Worm (Caenorhabditis elegans) whole organism, L1 larva: ENCODE measurements around the gene srx-45.

Experiments used
- C16A3.4 ChIP-seq: fragments of 150-350 bp; optimal IDR thresholded peaks from 2 replicates; lab custom pipeline; 2014; ENCODE audit warnings: missing biosample characterization, missing genetic modification characterization
- F16B12.6 ChIP-seq: fragments of 150-350 bp; optimal IDR thresholded peaks from 2 replicates; lab custom pipeline; 2014; ENCODE audit warnings: missing biosample characterization, missing genetic modification characterization
- alr-1 ChIP-seq: fragments of 200-800 bp; sonication (Bioruptor generic); optimal IDR thresholded peaks from 2 replicates; lab custom pipeline; 2018; ENCODE audit warnings: borderline replicate concordance, mild to moderate bottlenecking, missing genetic modification characterization, missing compliant biosample characterization
- aly-2 ChIP-seq: fragments of 150-350 bp; optimal IDR thresholded peaks from 2 replicates; lab custom pipeline; 2014; ENCODE audit warnings: missing biosample characterization, missing genetic modification characterization
- blmp-1 ChIP-seq: fragments of 150-350 bp; optimal IDR thresholded peaks from 2 replicates; lab custom pipeline; 2014; ENCODE audit warnings: missing biosample characterization, missing genetic modification characterization
- dpl-1 ChIP-seq, 3 experiments: fragments of 150-350 bp in 2 of 3; sonication (generic microtip) in 1 of 3; optimal IDR thresholded peaks; 2 replicates each; lab custom pipeline; 2014 to 2017; ENCODE audit warnings: missing biosample characterization in 3 of 3, missing genetic modification characterization in 3 of 3, missing genetic modification reagents in 3 of 3
- efl-1 ChIP-seq, 4 experiments: fragments of 150-350 bp; optimal IDR thresholded peaks in 3 of 4; peaks in 1 of 4; 1 replicate in 1 of 4; 2 replicates in 3 of 4; lab custom pipeline; 2014; ENCODE audit warnings: missing biosample characterization in 2 of 4, missing genetic modification characterization in 2 of 4, missing genetic modification reagents in 2 of 4
- efl-3 ChIP-seq: fragments of 200-800 bp; sonication (Bioruptor generic); optimal IDR thresholded peaks from 2 replicates; lab custom pipeline; 2018; ENCODE audit warnings: mild to moderate bottlenecking, missing genetic modification characterization, missing compliant biosample characterization
- elt-3 ChIP-seq, 6 experiments: fragments of 150-350 bp in 1 of 6; sonication (generic microtip); optimal IDR thresholded peaks; 2 replicates each; lab custom pipeline; 2017 to 2018; ENCODE audit warnings: missing biosample characterization in 6 of 6, missing genetic modification characterization in 6 of 6, inconsistent platforms in 1 of 6
- fkh-4 ChIP-seq: sonication (generic microtip); optimal IDR thresholded peaks from 2 replicates; lab custom pipeline; 2016; ENCODE audit warnings: missing compliant biosample characterization, missing genetic modification characterization, borderline replicate concordance
- grh-1 ChIP-seq: fragments of 200-800 bp; sonication (Bioruptor generic); IDR thresholded peaks from 2 replicates; pipeline ENCODE4 v1.3.6; 2022; ENCODE audit warnings: missing genetic modification reagents, missing genetic modification characterization, missing compliant biosample characterization
- isw-1 ChIP-seq: fragments of 200-800 bp; sonication (Bioruptor generic); IDR thresholded peaks from 2 replicates; pipeline ENCODE4 v1.3.6; 2022; ENCODE audit warnings: missing genetic modification characterization, missing compliant biosample characterization
- lin-13 ChIP-seq: fragments of 150-350 bp; optimal IDR thresholded peaks from 2 replicates; lab custom pipeline; 2014; ENCODE audit warnings: missing biosample characterization, missing genetic modification reagents, missing genetic modification characterization
- lin-35 ChIP-seq, 2 experiments: fragments of 150-350 bp; optimal IDR thresholded peaks; 2 replicates each; lab custom pipeline; 2014; ENCODE audit warnings: missing biosample characterization in 2 of 2, missing genetic modification characterization in 2 of 2, missing genetic modification reagents in 2 of 2
- lin-39 ChIP-seq: fragments of 150-350 bp; optimal IDR thresholded peaks from 2 replicates; lab custom pipeline; 2014; ENCODE audit warnings: missing biosample characterization, missing genetic modification reagents, missing genetic modification characterization
- lir-3 ChIP-seq: sonication (generic microtip); optimal IDR thresholded peaks from 2 replicates; lab custom pipeline; 2016; ENCODE audit warnings: mild to moderate bottlenecking, missing genetic modification characterization, moderate library complexity, missing compliant biosample characterization; ENCODE audit not compliant: poor library complexity
- lsy-2 ChIP-seq, 2 experiments: fragments of 150-350 bp; optimal IDR thresholded peaks; 2 replicates each; lab custom pipeline; 2014; ENCODE audit warnings: missing biosample characterization in 2 of 2, missing genetic modification characterization in 2 of 2
- mab-9 ChIP-seq: fragments of 200-800 bp; sonication (Bioruptor generic); IDR thresholded peaks from 2 replicates; pipeline ENCODE4 v1.3.6; 2022; ENCODE audit warnings: missing genetic modification reagents, missing genetic modification characterization, missing compliant biosample characterization
- mdl-1 ChIP-seq, 2 experiments: fragments of 150-350 bp; optimal IDR thresholded peaks; 2 replicates each; lab custom pipeline; 2014 to 2017; ENCODE audit warnings: missing biosample characterization in 2 of 2, missing genetic modification characterization in 2 of 2, inconsistent platforms in 1 of 2
- mef-2 ChIP-seq: fragments of 150-350 bp; optimal IDR thresholded peaks from 2 replicates; lab custom pipeline; 2014; ENCODE audit warnings: missing biosample characterization, missing genetic modification characterization
- mep-1 ChIP-seq: fragments of 150-350 bp; optimal IDR thresholded peaks from 2 replicates; lab custom pipeline; 2014; ENCODE audit warnings: missing biosample characterization, missing genetic modification characterization
- nhr-11 ChIP-seq: fragments of 150-350 bp; optimal IDR thresholded peaks from 2 replicates; lab custom pipeline; 2014; ENCODE audit warnings: missing biosample characterization, missing genetic modification characterization
- nhr-12 ChIP-seq: sonication (generic microtip); optimal IDR thresholded peaks from 2 replicates; lab custom pipeline; 2017; ENCODE audit warnings: missing biosample characterization, missing genetic modification characterization
- nhr-20 ChIP-seq: sonication (generic microtip); optimal IDR thresholded peaks from 2 replicates; lab custom pipeline; 2016; ENCODE audit warnings: mild to moderate bottlenecking, missing genetic modification characterization, missing compliant biosample characterization
- nhr-28 ChIP-seq: fragments of 150-350 bp; optimal IDR thresholded peaks from 2 replicates; lab custom pipeline; 2014; ENCODE audit warnings: missing biosample characterization, missing genetic modification characterization
- nhr-47 ChIP-seq: sonication (generic microtip); optimal IDR thresholded peaks from 2 replicates; lab custom pipeline; 2016; ENCODE audit warnings: mild to moderate bottlenecking, missing genetic modification characterization, moderate library complexity, missing compliant biosample characterization
- nhr-71 ChIP-seq: sonication (generic microtip); optimal IDR thresholded peaks from 2 replicates; lab custom pipeline; 2016; ENCODE audit warnings: mild to moderate bottlenecking, missing genetic modification characterization, moderate library complexity, missing compliant biosample characterization
- nhr-76 ChIP-seq: sonication (generic microtip); optimal IDR thresholded peaks from 2 replicates; lab custom pipeline; 2017; ENCODE audit warnings: missing biosample characterization, missing genetic modification characterization
- nhr-84 ChIP-seq: sonication (generic microtip); optimal IDR thresholded peaks from 2 replicates; lab custom pipeline; 2017; ENCODE audit warnings: missing biosample characterization, missing genetic modification characterization
- pag-3 ChIP-seq: sonication (generic microtip); optimal IDR thresholded peaks from 2 replicates; lab custom pipeline; 2017; ENCODE audit warnings: missing genetic modification characterization, mild to moderate bottlenecking, missing compliant biosample characterization, antibody characterized with exemption, borderline replicate concordance; ENCODE audit not compliant: insufficient read depth
- pax-3 ChIP-seq: fragments of 200-800 bp; sonication (Bioruptor generic); optimal IDR thresholded peaks from 2 replicates; lab custom pipeline; 2018; ENCODE audit warnings: mild to moderate bottlenecking, missing genetic modification characterization, moderate library complexity, missing compliant biosample characterization
- rnt-1 ChIP-seq: sonication (generic microtip); optimal IDR thresholded peaks from 2 replicates; lab custom pipeline; 2016; ENCODE audit warnings: mild to moderate bottlenecking, missing genetic modification characterization, moderate library complexity, missing compliant biosample characterization
- skn-1 ChIP-seq: fragments of 150-350 bp; optimal IDR thresholded peaks from 2 replicates; lab custom pipeline; 2014; ENCODE audit warnings: missing biosample characterization, missing genetic modification characterization
- snu-23 ChIP-seq: sonication (generic microtip); optimal IDR thresholded peaks from 2 replicates; lab custom pipeline; 2016; ENCODE audit warnings: missing genetic modification characterization, missing compliant biosample characterization
- sox-4 ChIP-seq: sonication (generic microtip); optimal IDR thresholded peaks from 2 replicates; lab custom pipeline; 2016; ENCODE audit warnings: missing genetic modification characterization, missing compliant biosample characterization
- tbx-2 ChIP-seq: sonication (generic microtip); optimal IDR thresholded peaks from 2 replicates; lab custom pipeline; 2016; ENCODE audit warnings: missing genetic modification characterization, missing compliant biosample characterization
- unc-130 ChIP-seq: fragments of 150-350 bp; optimal IDR thresholded peaks from 2 replicates; lab custom pipeline; 2017; ENCODE audit warnings: missing biosample characterization, missing genetic modification characterization, inconsistent platforms
- unc-62 ChIP-seq: fragments of 150-350 bp; optimal IDR thresholded peaks from 2 replicates; lab custom pipeline; 2014; ENCODE audit warnings: missing biosample characterization, missing genetic modification reagents, missing genetic modification characterization
- unc-98 ChIP-seq: fragments of 200-800 bp; sonication (Bioruptor generic); IDR thresholded peaks from 2 replicates; pipeline ENCODE4 v1.3.6; 2022; ENCODE audit warnings: missing genetic modification characterization, missing compliant biosample characterization
- vab-15 ChIP-seq: sonication (generic microtip); optimal IDR thresholded peaks from 2 replicates; lab custom pipeline; 2017; ENCODE audit warnings: missing genotype, mild to moderate bottlenecking, missing genetic modification characterization, missing compliant biosample characterization
- xbp-1 ChIP-seq: sonication (generic microtip); optimal IDR thresholded peaks from 2 replicates; lab custom pipeline; 2016; ENCODE audit warnings: missing genetic modification characterization, missing compliant biosample characterization
- ztf-11 ChIP-seq, 2 experiments: sonication (generic microtip); optimal IDR thresholded peaks; 2 replicates each; lab custom pipeline; 2016 to 2017; ENCODE audit warnings: missing genetic modification characterization in 2 of 2, missing biosample characterization in 1 of 2, missing compliant biosample characterization in 1 of 2
- ztf-4 ChIP-seq: fragments of 150-350 bp; optimal IDR thresholded peaks from 2 replicates; lab custom pipeline; 2014; ENCODE audit warnings: missing biosample characterization, missing genetic modification characterization

srx-45 gene

DNA sequence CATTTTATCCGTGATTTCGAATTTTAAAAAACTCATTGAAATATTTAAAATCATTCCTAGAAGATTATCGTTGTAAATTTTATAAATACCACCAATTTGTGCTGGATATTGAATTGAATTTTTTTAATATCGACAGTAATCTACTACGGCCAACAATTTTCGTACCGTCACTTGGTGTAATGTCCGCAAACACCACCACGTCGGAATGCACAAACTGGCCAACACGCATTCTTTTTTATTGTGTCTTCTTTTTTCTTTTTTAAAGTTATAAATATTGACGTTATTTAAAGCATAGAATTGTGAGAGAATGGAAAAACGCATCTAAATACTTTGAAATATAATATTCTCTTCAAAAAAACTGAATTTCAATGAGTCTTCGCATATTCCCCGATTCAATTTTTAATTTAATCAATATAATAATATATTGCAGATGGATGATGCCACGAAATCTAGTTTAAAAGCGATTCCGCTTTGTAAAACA lies 24.6 kb upstream of the srx-45 start, which contains the start of gene ufc-1:
Gene ufc-1, plus strand, starts transcription at position 431 of the 481 bp plus-strand sequence.
- TF ChIP-seq pag-3 (tag; lab: Kevin White, UChicago) (no peak), snu-23 (peak; percentile 35), grh-1 (GFP tag; lab: Robert Waterston, UW) (no peak), nhr-47 (tag; lab: Kevin White, UChicago) (no peak), lir-3 (tag; lab: Kevin White, UChicago) (no peak), lin-13 (GFP tag; lab: Kevin White, UChicago) (no peak), mab-9 (GFP tag; lab: Robert Waterston, UW) (no peak), nhr-71 (peak; percentile 38), unc-62 (GFP tag; lab: Kevin White, UChicago) (no peak), aly-2 (tag; lab: Kevin White, UChicago) (no peak), alr-1 (tag; lab: Kevin White, UChicago) (no peak), mep-1 (tag; lab: Kevin White, UChicago) (peak; percentile 51), unc-130 (tag; lab: Kevin White, UChicago) (no peak), ztf-4 (no peak), vab-15 (no peak), nhr-28 (tag; lab: Kevin White, UChicago) (no peak), ztf-11 (tag; optimal IDR thresholded peaks at IDR 0.05; lab: Kevin White, UChicago) (no peak), fkh-4 (tag; lab: Kevin White, UChicago) (no peak), nhr-11 (tag; lab: Kevin White, UChicago) (no peak), unc-98 (GFP tag; lab: Robert Waterston, UW) (no peak), mef-2 (no peak), elt-3 (tag; optimal IDR thresholded peaks at IDR 0.05; lab: Kevin White, UChicago) (no peak), efl-3 (GFP tag; lab: Kevin White, UChicago) (no peak), nhr-76 (tag; lab: Kevin White, UChicago) (no peak), dpl-1 (GFP tag; optimal IDR thresholded peaks at IDR 0.05; lab: Kevin White, UChicago) (peak in 2 of 3 experiments; percentile 41 to 43), efl-1 (optimal IDR thresholded peaks at IDR 0.05; lab: Kevin White, UChicago) (peak; percentile 32 to 50), efl-1 (GFP tag; optimal IDR thresholded peaks at IDR 0.05 in 1 of 2; lab: Kevin White, UChicago) (peak; percentile 25 to 92), lin-35 (GFP tag; optimal IDR thresholded peaks at IDR 0.05; lab: Kevin White, UChicago) (peak; percentile 4 to 22), F16B12.6 (tag; lab: Kevin White, UChicago) (peak; percentile 86), sox-4 (tag; lab: Kevin White, UChicago) (no peak), isw-1 (no peak), tbx-2 (tag; lab: Kevin White, UChicago) (peak; percentile 12), mdl-1 (tag; optimal IDR thresholded peaks at IDR 0.05; lab: Kevin White, UChicago) (no peak), C16A3.4 (peak; percentile 24), pax-3 (no peak), nhr-12 (tag; lab: Kevin White, UChicago) (no peak), skn-1 (tag; lab: Kevin White, UChicago) (no peak), lsy-2 (tag; optimal IDR thresholded peaks at IDR 0.05; lab: Kevin White, UChicago) (peak; percentile 49 to 59), blmp-1 (tag; lab: Kevin White, UChicago) (peak; percentile 36), nhr-84 (tag; lab: Kevin White, UChicago) (no peak), lin-39 (tag; lab: Kevin White, UChicago) (no peak), xbp-1 (peak; percentile 14), nhr-20 (peak; percentile 28), rnt-1 (tag; lab: Kevin White, UChicago) (peak; percentile 26)
